Fruit fly (Drosophila melanogaster) whole organism, wandering third instar larva: ENCODE results near the gene Klp64D.
A peak's percentile ranks its signal among the peaks of the same experiment; 100 is the strongest.

Experiments used
- Abd-B ChIP-seq: fragments of >200 bp; optimal IDR thresholded peaks from 2 replicates; lab custom pipeline; 2017; ENCODE audit warnings: missing biosample characterization, missing genetic modification characterization
- CG32264 ChIP-seq: fragments of 200-800 bp; sonication (Bioruptor generic); optimal IDR thresholded peaks from 2 replicates; lab custom pipeline; 2016; ENCODE audit warnings: missing biosample characterization, missing genetic modification characterization
- CG9705 ChIP-seq: fragments of 200-800 bp; sonication (Bioruptor generic); optimal IDR thresholded peaks from 2 replicates; lab custom pipeline; 2018; ENCODE audit warnings: missing biosample characterization, mild to moderate bottlenecking, missing genetic modification characterization
- CrebA ChIP-seq: fragments of 200-800 bp; sonication (Bioruptor generic); optimal IDR thresholded peaks from 2 replicates; lab custom pipeline; 2016; ENCODE audit warnings: missing biosample characterization, mild to moderate bottlenecking, missing genetic modification characterization, borderline replicate concordance
- Dfd ChIP-seq: fragments of >200 bp; optimal IDR thresholded peaks from 2 replicates; lab custom pipeline; 2017; ENCODE audit warnings: missing biosample characterization, missing genetic modification characterization
- Dif ChIP-seq: fragments of 200-275, 200-300 bp; sonication (Bioruptor generic); optimal IDR thresholded peaks from 2 replicates; lab custom pipeline; 2018; ENCODE audit warnings: missing biosample characterization, missing genetic modification characterization; ENCODE audit not compliant: partially characterized antibody
- HLH106 ChIP-seq: fragments of 200-800 bp; optimal IDR thresholded peaks from 3 replicates; lab custom pipeline; 2019; ENCODE audit warnings: missing biosample characterization, mild to moderate bottlenecking, missing genetic modification characterization, moderate library complexity
- Hnf4 ChIP-seq: fragments of 200-800 bp; sonication (Bioruptor generic); optimal IDR thresholded peaks from 2 replicates; lab custom pipeline; 2016; ENCODE audit warnings: missing biosample characterization, mild to moderate bottlenecking, missing genetic modification characterization
- Hr78 ChIP-seq: fragments of >200 bp; optimal IDR thresholded peaks from 2 replicates; lab custom pipeline; 2017; ENCODE audit warnings: missing biosample characterization, missing genetic modification characterization
- Hr83 ChIP-seq: fragments of 200-300 bp; sonication (Bioruptor generic); optimal IDR thresholded peaks from 2 replicates; lab custom pipeline; 2016; ENCODE audit warnings: missing biosample characterization, mild to moderate bottlenecking, missing genetic modification characterization, moderate library complexity; ENCODE audit not compliant: poor library complexity, severe bottlenecking
- Mio ChIP-seq: sonication (Bioruptor generic); optimal IDR thresholded peaks from 2 replicates; lab custom pipeline; 2016; ENCODE audit warnings: missing biosample characterization, missing genetic modification characterization
- Myc ChIP-seq: fragments of >200 bp; optimal IDR thresholded peaks from 2 replicates; lab custom pipeline; 2017
- Rel ChIP-seq, 2 experiments: fragments of 200-800 bp; sonication (Bioruptor generic) in 1 of 2; optimal IDR thresholded peaks; 2 replicates in 1 of 2; 3 replicates in 1 of 2; lab custom pipeline; 2016 to 2019; ENCODE audit warnings: mild to moderate bottlenecking in 2 of 2, missing biosample characterization in 2 of 2, missing genetic modification characterization in 2 of 2, moderate library complexity in 1 of 2
- Sp1 ChIP-seq: fragments of 200-800 bp; sonication (Bioruptor generic); optimal IDR thresholded peaks from 3 replicates; lab custom pipeline; 2019; ENCODE audit warnings: missing biosample characterization, mild to moderate bottlenecking, missing genetic modification characterization, moderate library complexity
- Vsx2 ChIP-seq: fragments of 200-300, 225-300 bp; sonication (Bioruptor generic); optimal IDR thresholded peaks from 2 replicates; lab custom pipeline; 2018; ENCODE audit warnings: missing biosample characterization, missing genetic modification characterization; ENCODE audit not compliant: partially characterized antibody
- brk ChIP-seq: fragments of 200-800 bp; sonication (Bioruptor generic); optimal IDR thresholded peaks from 2 replicates; lab custom pipeline; 2016; ENCODE audit warnings: missing biosample characterization, mild to moderate bottlenecking, missing genetic modification characterization
- dl ChIP-seq, 2 experiments: fragments of 175-275, 200-275 bp in 1 of 2; fragments of 200-275 bp in 1 of 2; sonication (Bioruptor generic); optimal IDR thresholded peaks; lab custom pipeline; 2018; ENCODE audit warnings: mild to moderate bottlenecking in 2 of 2, missing biosample characterization in 2 of 2, missing genetic modification characterization in 2 of 2, moderate library complexity in 2 of 2; ENCODE audit not compliant: partially characterized antibody in 2 of 2, insufficient read depth in 1 of 2
- dsf ChIP-seq: sonication (Bioruptor generic); optimal IDR thresholded peaks from 2 replicates; lab custom pipeline; 2016; ENCODE audit warnings: missing biosample characterization, missing genetic modification characterization, borderline replicate concordance
- ey ChIP-seq: fragments of 200-800 bp; sonication (Bioruptor generic); optimal IDR thresholded peaks from 2 replicates; lab custom pipeline; 2016; ENCODE audit warnings: missing biosample characterization, missing genetic modification characterization
- foxo ChIP-seq, 2 experiments: fragments of 200-800 bp; sonication (Bioruptor generic); optimal IDR thresholded peaks; 2 replicates in 1 of 2; 3 replicates in 1 of 2; lab custom pipeline; 2016 to 2017; ENCODE audit warnings: missing biosample characterization in 2 of 2, missing genetic modification characterization in 2 of 2
- fru ChIP-seq: fragments of 200-800 bp; sonication (Bioruptor generic); optimal IDR thresholded peaks from 3 replicates; lab custom pipeline; 2016; ENCODE audit warnings: missing biosample characterization, mild to moderate bottlenecking, missing genetic modification characterization
- h ChIP-seq: fragments of 200-800 bp; sonication (Bioruptor generic); optimal IDR thresholded peaks from 3 replicates; lab custom pipeline; 2016; ENCODE audit warnings: missing biosample characterization, mild to moderate bottlenecking, missing genetic modification characterization
- jim ChIP-seq: fragments of 175-275, 200-325 bp; sonication (Bioruptor generic); optimal IDR thresholded peaks from 2 replicates; lab custom pipeline; 2016; ENCODE audit warnings: missing biosample characterization, mild to moderate bottlenecking, missing genetic modification characterization
- pan ChIP-seq: fragments of >200 bp; optimal IDR thresholded peaks from 2 replicates; lab custom pipeline; 2017
- psq ChIP-seq: fragments of 200-800 bp; sonication (Bioruptor generic); optimal IDR thresholded peaks from 3 replicates; lab custom pipeline; 2017; ENCODE audit warnings: missing biosample characterization, mild to moderate bottlenecking, missing genetic modification characterization, moderate library complexity
- rgr ChIP-seq: fragments of 200-800 bp; sonication (Bioruptor generic); optimal IDR thresholded peaks from 3 replicates; lab custom pipeline; 2016; ENCODE audit warnings: missing biosample characterization, mild to moderate bottlenecking, missing genetic modification characterization
- sage ChIP-seq: fragments of 200-800 bp; sonication (Bioruptor generic); optimal IDR thresholded peaks from 2 replicates; lab custom pipeline; 2016; ENCODE audit warnings: missing biosample characterization, mild to moderate bottlenecking, missing genetic modification characterization
- tai ChIP-seq: sonication (Bioruptor generic); optimal IDR thresholded peaks from 2 replicates; lab custom pipeline; 2016; ENCODE audit warnings: missing biosample characterization, missing genetic modification characterization
- usp ChIP-seq: fragments of >200 bp; optimal IDR thresholded peaks from 2 replicates; lab custom pipeline; 2017; ENCODE audit warnings: missing biosample characterization, missing genetic modification characterization

Gene Klp64D

dm6 chr3L:5359208-5360003, at the start of gene Klp64D:
TSS of gene Klp64D (minus strand) at chr3L:5359392.
- TF ChIP-seq dsf (no peak), foxo (GFP tag; optimal IDR thresholded peaks at IDR 0.05; lab: Kevin White, UChicago) (peak in 1 of 2 experiments; percentile 48), h (GFP tag; lab: Kevin White, UChicago) (peak; percentile 37), rgr (peak; percentile 15), Sp1 (GFP tag; lab: Kevin White, UChicago) (peak; percentile 29), Hr83 (GFP tag; lab: Kevin White, UChicago) (no peak), Rel (GFP tag; optimal IDR thresholded peaks at IDR 0.05; lab: Kevin White, UChicago) (no peak), Rel (tag; optimal IDR thresholded peaks at IDR 0.05; lab: Kevin White, UChicago) (peak; percentile 98), HLH106 (tag; lab: Kevin White, UChicago) (peak; percentile 51)

- TF ChIP-seq tai (GFP tag; lab: Kevin White, UChicago), result no peak
- no peak for TF ChIP-seq Myc
- no peak for TF ChIP-seq dl (GFP tag; optimal IDR thresholded peaks at IDR 0.05; lab: Kevin White, UChicago; ENCODE audit: insufficient read depth in 1 of 2, partially characterized antibody in 2 of 2)
- no peak for TF ChIP-seq CG32264 (GFP tag; lab: Kevin White, UChicago)
- no peak for TF ChIP-seq jim
- no peak for TF ChIP-seq Dfd (GFP tag; lab: Kevin White, UChicago)
- TF ChIP-seq Abd-B (GFP tag; lab: Kevin White, UChicago), result no peak
- no peak for TF ChIP-seq fru (GFP tag; lab: Kevin White, UChicago)
- TF ChIP-seq Hr78 (GFP tag; lab: Kevin White, UChicago), result no peak
- TF ChIP-seq Rel (GFP tag; optimal IDR thresholded peaks at IDR 0.05; lab: Kevin White, UChicago), result no peak
- no peak for TF ChIP-seq Rel (tag; optimal IDR thresholded peaks at IDR 0.05; lab: Kevin White, UChicago)
- TF ChIP-seq usp, result no peak
- TF ChIP-seq dsf, result no peak
- TF ChIP-seq Dif (GFP tag; lab: Kevin White, UChicago), result no peak
- TF ChIP-seq pan (lab: Kevin White, UChicago), result no peak
Observed at dm6 chr3L:5385762-5386161, 26.6 kb upstream of the Klp64D start.

dm6 chr3L:5382721-5383120, 23.5 kb upstream of the Klp64D start, which contains the start of gene Ir64a:
TSS of gene Ir64a (minus strand) at chr3L:5382821.
- TF ChIP-seq tai (GFP tag; lab: Kevin White, UChicago) (no peak), Abd-B (GFP tag; lab: Kevin White, UChicago) (no peak), brk (GFP tag; lab: Kevin White, UChicago) (no peak), Vsx2 (GFP tag; lab: Kevin White, UChicago) (no peak), CG9705 (GFP tag; lab: Kevin White, UChicago) (no peak)

- TF ChIP-seq Sp1 (GFP tag; lab: Kevin White, UChicago), result no peak
- no peak for TF ChIP-seq dsf
Observed at dm6 chr3L:5372052-5372451, 12.9 kb upstream of the Klp64D start.

- TF ChIP-seq fru (GFP tag; lab: Kevin White, UChicago) (no peak), HLH106 (tag; lab: Kevin White, UChicago) (no peak), brk (GFP tag; lab: Kevin White, UChicago) (peak; percentile 59), CrebA (GFP tag; lab: Kevin White, UChicago) (no peak), Hr78 (GFP tag; lab: Kevin White, UChicago) (no peak), Rel (GFP tag; optimal IDR thresholded peaks at IDR 0.05; lab: Kevin White, UChicago) (no peak), Rel (tag; optimal IDR thresholded peaks at IDR 0.05; lab: Kevin White, UChicago) (no peak), psq (GFP tag; lab: Kevin White, UChicago) (no peak), Hnf4 (GFP tag; lab: Kevin White, UChicago) (no peak), sage (GFP tag; lab: Kevin White, UChicago) (peak; percentile 58), rgr (no peak), Myc (peak; percentile 48), Hr83 (GFP tag; lab: Kevin White, UChicago) (no peak), pan (lab: Kevin White, UChicago) (no peak), Mio (no peak), ey (no peak)
- TF ChIP-seq, all 38 proteins: peak for 3
Observed at dm6 chr3L:5367744-5368507, 8.7 kb upstream of the Klp64D start, which contains the start of gene Pfdn4. TSS of gene Pfdn4 (minus strand) at chr3L:5368008.
